Worm (Caenorhabditis elegans): Measurements from ENCODE around the gene F12E12.1.

Gene F12E12.1

DNA sequence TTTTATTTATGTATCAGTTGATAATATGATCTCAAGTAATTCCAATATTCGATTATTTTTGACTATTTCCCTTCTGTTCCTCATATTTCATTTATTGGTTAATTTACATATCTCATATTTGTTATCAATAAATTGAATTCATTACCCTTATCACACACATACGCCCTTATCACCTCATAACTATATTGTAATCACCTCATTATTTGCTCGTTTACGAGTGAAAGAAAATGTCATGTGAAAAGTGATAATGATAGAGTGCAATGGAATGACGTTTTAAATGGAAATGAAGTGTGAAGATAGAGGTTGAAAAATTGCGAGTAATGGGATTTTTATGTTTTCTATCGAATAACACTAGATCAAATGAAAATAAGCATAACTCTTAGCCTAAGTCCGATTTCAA is 44.9 kb downstream of the F12E12.1 start (continued):
- TF ChIP-seq aly-2 (tag; optimal IDR thresholded peaks at IDR 0.05) (no peak), nhr-11 (tag; optimal IDR thresholded peaks at IDR 0.05) (no peak), lsy-2 (tag; optimal IDR thresholded peaks at IDR 0.05) (no peak), unc-62 (GFP tag; optimal IDR thresholded peaks at IDR 0.05) (no peak), elt-1 (tag; optimal IDR thresholded peaks at IDR 0.05) (no peak), nhr-21 (tag; optimal IDR thresholded peaks at IDR 0.05) (no peak), nhr-129 (tag; optimal IDR thresholded peaks at IDR 0.05) (no peak), alr-1 (tag; optimal IDR thresholded peaks at IDR 0.05) (no peak), unc-55 (GFP tag; optimal IDR thresholded peaks at IDR 0.05) (no peak), gmeb-1 (tag; optimal IDR thresholded peaks at IDR 0.05) (peak; percentile 64), C34F6.9 (tag; optimal IDR thresholded peaks at IDR 0.05) (no peak), nhr-12 (tag; optimal IDR thresholded peaks at IDR 0.05) (no peak), ztf-11 (tag; optimal IDR thresholded peaks at IDR 0.05) (no peak), crh-2 (tag; optimal IDR thresholded peaks at IDR 0.05) (peak; percentile 78), ztf-1 (GFP tag; conservative IDR thresholded peaks at IDR 0.05) (no peak)

DNA sequence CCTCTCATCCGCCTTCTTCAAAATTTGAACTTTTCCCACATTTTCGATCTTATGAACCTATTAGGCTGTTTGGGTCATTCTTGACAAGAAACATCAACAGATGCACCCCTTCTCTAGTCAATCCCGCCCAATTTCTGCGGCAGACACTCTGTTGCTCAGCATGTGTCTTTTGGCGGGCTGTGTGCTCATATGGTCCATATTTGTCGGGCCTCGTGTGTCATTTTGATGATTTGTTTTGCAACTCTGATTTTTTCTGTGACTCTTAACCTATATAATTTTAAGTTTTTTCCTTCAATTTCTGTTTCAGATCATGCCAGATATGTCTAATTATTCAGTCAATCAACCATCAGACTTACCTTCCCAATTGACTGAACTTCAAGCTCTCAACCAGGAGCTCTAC is 45.5 kb downstream of the F12E12.1 start, which contains the start of gene T24E12.13:
Gene T24E12.13 (plus strand): TSS at position 301 of the 400 bp plus-strand sequence.
- TF ChIP-seq dmd-4 (tag; optimal IDR thresholded peaks at IDR 0.05) (no peak), zag-1 (tag; optimal IDR thresholded peaks at IDR 0.05) (no peak), alr-1 (tag; optimal IDR thresholded peaks at IDR 0.05) (no peak), mdl-1 (tag; optimal IDR thresholded peaks at IDR 0.05) (no peak), mbf-1 (tag; optimal IDR thresholded peaks at IDR 0.05) (no peak), nhr-11 (tag; optimal IDR thresholded peaks at IDR 0.05) (no peak), R02D3.7 (tag; optimal IDR thresholded peaks at IDR 0.05) (no peak), elt-1 (tag; optimal IDR thresholded peaks at IDR 0.05) (no peak), ZK546.5 (tag; optimal IDR thresholded peaks at IDR 0.05) (no peak), gmeb-1 (tag; optimal IDR thresholded peaks at IDR 0.05) (no peak), Y55F3AM.14 (GFP tag; optimal IDR thresholded peaks at IDR 0.05) (no peak), aly-2 (tag; optimal IDR thresholded peaks at IDR 0.05) (no peak)

DNA sequence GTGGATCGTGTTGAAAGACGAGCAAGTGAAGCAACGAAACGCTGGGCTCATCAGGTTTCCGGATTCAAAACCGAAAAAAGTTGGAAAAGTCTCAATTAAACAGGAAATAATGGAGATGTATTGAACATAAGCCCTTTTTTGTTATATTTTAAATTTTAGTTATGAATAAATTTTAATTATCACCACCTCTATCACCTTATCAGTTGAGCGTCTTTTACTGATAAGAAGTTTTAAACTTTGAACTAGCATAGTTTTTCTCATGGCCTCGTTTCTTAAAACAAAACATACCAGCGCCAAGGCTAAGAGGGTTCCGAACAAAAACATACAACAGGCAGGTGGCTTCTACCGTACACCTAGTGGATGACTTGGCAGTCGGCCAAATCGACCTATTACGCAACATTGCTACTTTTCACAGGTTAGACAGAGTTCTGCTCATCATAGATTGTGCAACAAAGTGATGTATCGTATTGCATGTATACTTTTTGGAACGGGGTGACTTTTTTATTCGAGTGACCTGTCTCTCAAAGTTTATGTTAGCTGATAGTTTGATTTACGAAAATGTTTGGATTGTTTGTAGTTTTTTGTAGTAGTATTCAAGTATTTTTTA is 46.8 kb downstream of the F12E12.1 start:
- TF ChIP-seq blmp-1 (tag; optimal IDR thresholded peaks at IDR 0.05; ENCODE audit: insufficient read depth) (no peak), lin-13 (GFP tag; optimal IDR thresholded peaks at IDR 0.05) (no peak), nhr-77 (tag; optimal IDR thresholded peaks at IDR 0.05) (no peak), nhr-21 (tag; optimal IDR thresholded peaks at IDR 0.05) (no peak), skn-1 (tag; optimal IDR thresholded peaks at IDR 0.05) (no peak), fos-1 (tag; optimal IDR thresholded peaks at IDR 0.05) (peak; percentile 49)

Measured in whole organism, L2 larva.